Worm (Caenorhabditis elegans): ENCODE data around the gene F23F1.6.

- TF ChIP-seq gmeb-2 (tag; optimal IDR thresholded peaks at IDR 0.05) (no peak), ceh-30 (tag; optimal IDR thresholded peaks at IDR 0.05) (peak; percentile 63), elt-2 (tag; optimal IDR thresholded peaks at IDR 0.05) (peak; percentile 39), ceh-9 (tag; optimal IDR thresholded peaks at IDR 0.05) (no peak), ceh-24 (tag; optimal IDR thresholded peaks at IDR 0.05) (no peak)
Measured at ce11 chrII:66322-66721, 29.2 kb upstream of the F23F1.6 start.
